Worm (Caenorhabditis elegans) whole organism, L1 larva: ENCODE measurements around the gene E02H9.13.
A peak's percentile ranks its signal among the peaks of the same experiment; 100 is the strongest.

ENCODE experiments used
- C04F5.9 ChIP-seq: sonication (generic microtip); optimal IDR thresholded peaks from 2 replicates; lab custom pipeline; 2016; ENCODE audit warnings: missing genetic modification characterization, missing compliant biosample characterization
- C34B4.2 ChIP-seq: sonication (generic microtip); optimal IDR thresholded peaks from 2 replicates; lab custom pipeline; 2017; ENCODE audit warnings: mild to moderate bottlenecking, missing genetic modification characterization, missing compliant biosample characterization
- F16B12.6 ChIP-seq: fragments of 150-350 bp; optimal IDR thresholded peaks from 2 replicates; lab custom pipeline; 2014; ENCODE audit warnings: missing biosample characterization, missing genetic modification characterization
- Y116A8C.19 ChIP-seq: sonication (generic microtip); optimal IDR thresholded peaks from 2 replicates; lab custom pipeline; 2016; ENCODE audit warnings: missing compliant biosample characterization, missing genetic modification characterization, borderline replicate concordance
- ceh-63 ChIP-seq: fragments of 200-800 bp; sonication (Bioruptor generic); optimal IDR thresholded peaks from 2 replicates; lab custom pipeline; 2018; ENCODE audit warnings: mild to moderate bottlenecking, missing genetic modification characterization, missing compliant biosample characterization
- ceh-8 ChIP-seq: fragments of 200-800 bp; sonication (Bioruptor generic); optimal IDR thresholded peaks from 2 replicates; lab custom pipeline; 2018; ENCODE audit warnings: mild to moderate bottlenecking, missing genetic modification characterization, moderate library complexity, missing compliant biosample characterization
- ceh-82 ChIP-seq, 3 experiments: fragments of 150-350 bp in 1 of 3; sonication (generic microtip) in 2 of 3; optimal IDR thresholded peaks; 2 replicates each; lab custom pipeline; 2014 to 2017; ENCODE audit warnings: missing biosample characterization in 3 of 3, missing genetic modification characterization in 3 of 3
- ceh-90 ChIP-seq: sonication (generic microtip); optimal IDR thresholded peaks from 2 replicates; lab custom pipeline; 2016; ENCODE audit warnings: missing genetic modification characterization, missing compliant biosample characterization
- dsc-1 ChIP-seq: sonication (generic microtip); optimal IDR thresholded peaks from 2 replicates; lab custom pipeline; 2016; ENCODE audit warnings: mild to moderate bottlenecking, missing genetic modification characterization, missing compliant biosample characterization
- efl-1 ChIP-seq, 4 experiments: fragments of 150-350 bp; optimal IDR thresholded peaks in 3 of 4; peaks in 1 of 4; 1 replicate in 1 of 4; 2 replicates in 3 of 4; lab custom pipeline; 2014; ENCODE audit warnings: missing biosample characterization in 2 of 4, missing genetic modification characterization in 2 of 4, missing genetic modification reagents in 2 of 4
- egl-13 ChIP-seq: sonication (generic microtip); optimal IDR thresholded peaks from 2 replicates; lab custom pipeline; 2016; ENCODE audit warnings: missing genotype, missing genetic modification reagents, missing genetic modification characterization, missing compliant biosample characterization
- egl-27 ChIP-seq, 2 experiments: fragments of 150-350 bp in 1 of 2; sonication (generic microtip); optimal IDR thresholded peaks; 3 replicates each; lab custom pipeline; 2017 to 2018; ENCODE audit warnings: missing biosample characterization in 2 of 2, missing genetic modification characterization in 2 of 2, missing genetic modification reagents in 2 of 2
- elt-2 ChIP-seq: sonication (generic microtip); optimal IDR thresholded peaks from 2 replicates; lab custom pipeline; 2016; ENCODE audit warnings: missing genetic modification characterization, mild to moderate bottlenecking, inconsistent platforms, missing compliant biosample characterization, missing genetic modification reagents
- elt-3 ChIP-seq, 6 experiments: fragments of 150-350 bp in 1 of 6; sonication (generic microtip); optimal IDR thresholded peaks; 2 replicates each; lab custom pipeline; 2017 to 2018; ENCODE audit warnings: missing biosample characterization in 6 of 6, missing genetic modification characterization in 6 of 6, inconsistent platforms in 1 of 6
- ets-5 ChIP-seq: fragments of 200-800 bp; sonication (Bioruptor generic); IDR thresholded peaks from 2 replicates; pipeline ENCODE4 v1.3.6; 2022; ENCODE audit warnings: missing genetic modification characterization, missing compliant biosample characterization
- fkh-10 ChIP-seq: sonication (generic microtip); optimal IDR thresholded peaks from 2 replicates; lab custom pipeline; 2017; ENCODE audit warnings: missing biosample characterization, missing genetic modification reagents, missing genetic modification characterization
- fkh-4 ChIP-seq: sonication (generic microtip); optimal IDR thresholded peaks from 2 replicates; lab custom pipeline; 2016; ENCODE audit warnings: missing compliant biosample characterization, missing genetic modification characterization, borderline replicate concordance
- fkh-8 ChIP-seq: sonication (generic microtip); optimal IDR thresholded peaks from 2 replicates; lab custom pipeline; 2016; ENCODE audit warnings: mild to moderate bottlenecking, missing genetic modification characterization, missing compliant biosample characterization
- grh-1 ChIP-seq: fragments of 200-800 bp; sonication (Bioruptor generic); IDR thresholded peaks from 2 replicates; pipeline ENCODE4 v1.3.6; 2022; ENCODE audit warnings: missing genetic modification reagents, missing genetic modification characterization, missing compliant biosample characterization
- hlh-17 ChIP-seq: fragments of 200-800 bp; sonication (Bioruptor generic); optimal IDR thresholded peaks from 2 replicates; lab custom pipeline; 2018; ENCODE audit warnings: missing genetic modification characterization, mild to moderate bottlenecking, missing compliant biosample characterization, moderate library complexity, borderline replicate concordance
- hpl-2 ChIP-seq: fragments of 150-350 bp; optimal IDR thresholded peaks from 2 replicates; lab custom pipeline; 2014; ENCODE audit warnings: missing biosample characterization, missing genetic modification reagents, missing genetic modification characterization
- lin-14 ChIP-seq: fragments of 200-800 bp; sonication (Bioruptor generic); optimal IDR thresholded peaks from 2 replicates; lab custom pipeline; 2018; ENCODE audit warnings: mild to moderate bottlenecking, missing genetic modification characterization, moderate library complexity, missing compliant biosample characterization
- lin-15B ChIP-seq: fragments of 150-350 bp; sonication (generic microtip); optimal IDR thresholded peaks from 3 replicates; lab custom pipeline; 2014; ENCODE audit warnings: missing biosample characterization, missing genetic modification characterization
- lin-35 ChIP-seq, 2 experiments: fragments of 150-350 bp; optimal IDR thresholded peaks; 2 replicates each; lab custom pipeline; 2014; ENCODE audit warnings: missing biosample characterization in 2 of 2, missing genetic modification characterization in 2 of 2, missing genetic modification reagents in 2 of 2
- lin-39 ChIP-seq: fragments of 150-350 bp; optimal IDR thresholded peaks from 2 replicates; lab custom pipeline; 2014; ENCODE audit warnings: missing biosample characterization, missing genetic modification reagents, missing genetic modification characterization
- lir-3 ChIP-seq: sonication (generic microtip); optimal IDR thresholded peaks from 2 replicates; lab custom pipeline; 2016; ENCODE audit warnings: mild to moderate bottlenecking, missing genetic modification characterization, moderate library complexity, missing compliant biosample characterization; ENCODE audit not compliant: poor library complexity
- lsy-2 ChIP-seq, 2 experiments: fragments of 150-350 bp; optimal IDR thresholded peaks; 2 replicates each; lab custom pipeline; 2014; ENCODE audit warnings: missing biosample characterization in 2 of 2, missing genetic modification characterization in 2 of 2
- mdl-1 ChIP-seq, 2 experiments: fragments of 150-350 bp; optimal IDR thresholded peaks; 2 replicates each; lab custom pipeline; 2014 to 2017; ENCODE audit warnings: missing biosample characterization in 2 of 2, missing genetic modification characterization in 2 of 2, inconsistent platforms in 1 of 2
- nhr-19 ChIP-seq: fragments of 200-800 bp; sonication (Bioruptor generic); conservative IDR thresholded peaks from 2 replicates; pipeline ENCODE4 v1.3.6; 2022; ENCODE audit warnings: missing genetic modification characterization, missing compliant biosample characterization
- nhr-20 ChIP-seq: sonication (generic microtip); optimal IDR thresholded peaks from 2 replicates; lab custom pipeline; 2016; ENCODE audit warnings: mild to moderate bottlenecking, missing genetic modification characterization, missing compliant biosample characterization
- nhr-237 ChIP-seq: fragments of 150-350 bp; optimal IDR thresholded peaks from 2 replicates; lab custom pipeline; 2014; ENCODE audit warnings: missing biosample characterization, missing genetic modification characterization
- nhr-47 ChIP-seq: sonication (generic microtip); optimal IDR thresholded peaks from 2 replicates; lab custom pipeline; 2016; ENCODE audit warnings: mild to moderate bottlenecking, missing genetic modification characterization, moderate library complexity, missing compliant biosample characterization
- nhr-71 ChIP-seq: sonication (generic microtip); optimal IDR thresholded peaks from 2 replicates; lab custom pipeline; 2016; ENCODE audit warnings: mild to moderate bottlenecking, missing genetic modification characterization, moderate library complexity, missing compliant biosample characterization
- nhr-76 ChIP-seq: sonication (generic microtip); optimal IDR thresholded peaks from 2 replicates; lab custom pipeline; 2017; ENCODE audit warnings: missing biosample characterization, missing genetic modification characterization
- nhr-84 ChIP-seq: sonication (generic microtip); optimal IDR thresholded peaks from 2 replicates; lab custom pipeline; 2017; ENCODE audit warnings: missing biosample characterization, missing genetic modification characterization
- nhr-90 ChIP-seq: sonication (generic microtip); optimal IDR thresholded peaks from 2 replicates; lab custom pipeline; 2016; ENCODE audit warnings: mild to moderate bottlenecking, missing genetic modification characterization, missing compliant biosample characterization; ENCODE audit not compliant: poor library complexity
- pag-3 ChIP-seq: sonication (generic microtip); optimal IDR thresholded peaks from 2 replicates; lab custom pipeline; 2017; ENCODE audit warnings: missing genetic modification characterization, mild to moderate bottlenecking, missing compliant biosample characterization, antibody characterized with exemption, borderline replicate concordance; ENCODE audit not compliant: insufficient read depth
- pax-3 ChIP-seq: fragments of 200-800 bp; sonication (Bioruptor generic); optimal IDR thresholded peaks from 2 replicates; lab custom pipeline; 2018; ENCODE audit warnings: mild to moderate bottlenecking, missing genetic modification characterization, moderate library complexity, missing compliant biosample characterization
- rnt-1 ChIP-seq: sonication (generic microtip); optimal IDR thresholded peaks from 2 replicates; lab custom pipeline; 2016; ENCODE audit warnings: mild to moderate bottlenecking, missing genetic modification characterization, moderate library complexity, missing compliant biosample characterization
- snpc-4 ChIP-seq: fragments of 150-350 bp; optimal IDR thresholded peaks from 2 replicates; lab custom pipeline; 2014; ENCODE audit warnings: missing biosample characterization, missing genetic modification characterization
- snu-23 ChIP-seq: sonication (generic microtip); optimal IDR thresholded peaks from 2 replicates; lab custom pipeline; 2016; ENCODE audit warnings: missing genetic modification characterization, missing compliant biosample characterization
- sox-4 ChIP-seq: sonication (generic microtip); optimal IDR thresholded peaks from 2 replicates; lab custom pipeline; 2016; ENCODE audit warnings: missing genetic modification characterization, missing compliant biosample characterization
- sup-37 ChIP-seq: fragments of 200-800 bp; sonication (Bioruptor generic); optimal IDR thresholded peaks from 2 replicates; lab custom pipeline; 2018; ENCODE audit warnings: mild to moderate bottlenecking, missing genetic modification characterization, missing compliant biosample characterization
- tlp-1 ChIP-seq: fragments of 150-350 bp; optimal IDR thresholded peaks from 2 replicates; lab custom pipeline; 2014; ENCODE audit warnings: missing biosample characterization, missing genetic modification characterization
- unc-62 ChIP-seq: fragments of 150-350 bp; optimal IDR thresholded peaks from 2 replicates; lab custom pipeline; 2014; ENCODE audit warnings: missing biosample characterization, missing genetic modification reagents, missing genetic modification characterization
- vab-15 ChIP-seq: sonication (generic microtip); optimal IDR thresholded peaks from 2 replicates; lab custom pipeline; 2017; ENCODE audit warnings: missing genotype, mild to moderate bottlenecking, missing genetic modification characterization, missing compliant biosample characterization
- xbp-1 ChIP-seq: sonication (generic microtip); optimal IDR thresholded peaks from 2 replicates; lab custom pipeline; 2016; ENCODE audit warnings: missing genetic modification characterization, missing compliant biosample characterization
- zag-1 ChIP-seq: fragments of 150-350 bp; optimal IDR thresholded peaks from 2 replicates; lab custom pipeline; 2014; ENCODE audit warnings: missing biosample characterization, missing genetic modification characterization
- ztf-11 ChIP-seq, 2 experiments: sonication (generic microtip); optimal IDR thresholded peaks; 2 replicates each; lab custom pipeline; 2016 to 2017; ENCODE audit warnings: missing genetic modification characterization in 2 of 2, missing biosample characterization in 1 of 2, missing compliant biosample characterization in 1 of 2
- ztf-4 ChIP-seq: fragments of 150-350 bp; optimal IDR thresholded peaks from 2 replicates; lab custom pipeline; 2014; ENCODE audit warnings: missing biosample characterization, missing genetic modification characterization

E02H9.13 gene

DNA sequence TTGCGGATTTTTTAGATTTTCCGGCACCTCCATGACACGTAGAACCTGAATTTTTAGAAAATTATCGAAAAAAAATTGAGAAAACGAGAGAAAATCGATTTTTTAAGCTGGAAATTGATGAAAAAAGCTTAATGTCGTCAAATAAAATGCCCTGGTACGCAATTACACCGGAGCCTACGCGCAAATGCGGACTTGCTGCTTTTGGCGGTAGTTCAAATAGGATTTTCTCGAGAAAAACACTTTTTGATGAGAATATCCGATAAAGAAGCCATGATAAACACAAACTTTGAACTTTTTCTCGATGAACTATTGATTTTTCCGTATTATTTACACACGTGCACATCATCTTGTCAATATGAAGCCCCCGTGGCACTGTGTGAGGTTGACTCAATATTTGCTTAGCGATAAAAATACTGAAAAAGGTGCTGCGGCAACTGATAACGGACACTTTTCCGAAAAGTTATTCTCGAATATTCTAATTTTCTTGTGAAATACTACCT lies 20.3 kb downstream of the E02H9.13 start, which contains the start of the genes W04B5.5 and W04B5.3 (continued):
- peak; percentile 16 for TF ChIP-seq ceh-90 (tag; lab: Kevin White, UChicago)
- TF ChIP-seq vab-15 (tag; lab: Kevin White, UChicago), result no peak
- no peak for TF ChIP-seq fkh-10 (GFP tag; lab: Kevin White, UChicago)
- peak; percentile 98 for TF ChIP-seq F16B12.6 (tag; lab: Kevin White, UChicago)
- peak; percentile 66 for TF ChIP-seq nhr-90 (tag; lab: Kevin White, UChicago)
- peak; percentile 53 for TF ChIP-seq dsc-1 (tag; lab: Kevin White, UChicago)
- peak in 1 of 2 experiments; percentile 75 for TF ChIP-seq mdl-1 (tag; optimal IDR thresholded peaks at IDR 0.05; lab: Kevin White, UChicago)
- TF ChIP-seq nhr-20 (tag; lab: Kevin White, UChicago), result peak; percentile 56
- TF ChIP-seq nhr-71 (tag; lab: Kevin White, UChicago), result peak; percentile 72
- peak; percentile 39 for TF ChIP-seq ceh-8 (GFP tag; lab: Kevin White, UChicago)
- no peak for TF ChIP-seq C34B4.2
- TF ChIP-seq hpl-2 (GFP tag; lab: Kevin White, UChicago), result no peak
- no peak for TF ChIP-seq Y116A8C.19 (tag; lab: Kevin White, UChicago)
- no peak for TF ChIP-seq ztf-4 (tag; lab: Kevin White, UChicago)
- TF ChIP-seq pax-3, result no peak
- peak; percentile 98 for TF ChIP-seq lin-35 (GFP tag; optimal IDR thresholded peaks at IDR 0.05; lab: Kevin White, UChicago)
- TF ChIP-seq elt-2 (tag; lab: Kevin White, UChicago), result peak; percentile 75
- TF ChIP-seq efl-1 (optimal IDR thresholded peaks at IDR 0.05; lab: Kevin White, UChicago), result peak; percentile 97 to 98
- peak; percentile 98 to 100 for TF ChIP-seq efl-1 (GFP tag; optimal IDR thresholded peaks at IDR 0.05 in 1 of 2; lab: Kevin White, UChicago)
- peak; percentile 48 for TF ChIP-seq lin-14 (GFP tag; lab: Kevin White, UChicago)
- TF ChIP-seq ceh-82 (tag; optimal IDR thresholded peaks at IDR 0.05; lab: Kevin White, UChicago), result peak; percentile 43 to 84 (median 45)
- no peak for TF ChIP-seq pag-3
- TF ChIP-seq ets-5 (GFP tag; lab: Robert Waterston, UW), result no peak
- TF ChIP-seq C04F5.9 (tag; lab: Kevin White, UChicago), result no peak
- TF ChIP-seq lir-3 (tag; lab: Kevin White, UChicago), result no peak
- TF ChIP-seq nhr-84, result no peak
- TF ChIP-seq tlp-1 (tag; lab: Kevin White, UChicago), result no peak
- TF ChIP-seq nhr-76, result no peak
- peak in 2 of 6 experiments; percentile 2 to 33 for TF ChIP-seq elt-3 (tag; optimal IDR thresholded peaks at IDR 0.05; lab: Kevin White, UChicago)
- no peak for TF ChIP-seq ceh-63 (GFP tag; lab: Kevin White, UChicago)
- 0 out of 2 replicates have a peak, but pooled peaks have one; percentile 20 for TF ChIP-seq grh-1 (GFP tag; lab: Robert Waterston, UW)
- TF ChIP-seq egl-27 (tag; optimal IDR thresholded peaks at IDR 0.05; lab: Kevin White, UChicago), result no peak
- TF ChIP-seq rnt-1, result no peak
- peak; percentile 11 for TF ChIP-seq lin-15B (tag; lab: Kevin White, UChicago)
- TF ChIP-seq fkh-4 (tag; lab: Kevin White, UChicago), result no peak
- peak; percentile 38 for TF ChIP-seq lin-39 (tag; lab: Kevin White, UChicago)
- TF ChIP-seq nhr-19 (GFP tag; lab: Robert Waterston, UW), result peak; percentile 63
- TF ChIP-seq lsy-2 (tag; optimal IDR thresholded peaks at IDR 0.05; lab: Kevin White, UChicago), result peak; percentile 79 to 86
- no peak for TF ChIP-seq egl-13
- no peak for TF ChIP-seq nhr-237 (tag; lab: Kevin White, UChicago)
- TF ChIP-seq snpc-4 (tag; lab: Kevin White, UChicago), result no peak
- peak; percentile 79 for TF ChIP-seq nhr-47
- TF ChIP-seq sox-4 (tag; lab: Kevin White, UChicago), result no peak
- no peak for TF ChIP-seq unc-62 (GFP tag; lab: Kevin White, UChicago)
- TF ChIP-seq fkh-8 (tag; lab: Kevin White, UChicago), result no peak
- TF ChIP-seq sup-37 (GFP tag; lab: Kevin White, UChicago), result no peak
- TF ChIP-seq hlh-17, result no peak
- TF ChIP-seq ztf-11 (tag; optimal IDR thresholded peaks at IDR 0.05; lab: Kevin White, UChicago), result peak in 1 of 2 experiments; percentile 7
- TF ChIP-seq snu-23 (GFP tag; lab: Kevin White, UChicago), result peak; percentile 76
- TF ChIP-seq xbp-1 (tag; lab: Kevin White, UChicago), result peak; percentile 47
- TF ChIP-seq zag-1, result no peak
